Worm (Caenorhabditis elegans) whole organism, L3 larva: ENCODE results near the gene srw-99.

Source experiments
- ama-1 ChIP-seq: fragments of 150-350 bp; optimal IDR thresholded peaks from 2 replicates; lab custom pipeline; 2018
- daf-12 ChIP-seq: fragments of 150-350 bp; optimal IDR thresholded peaks from 2 replicates; lab custom pipeline; 2014; ENCODE audit warnings: missing biosample characterization, missing genetic modification reagents, missing genetic modification characterization
- egl-27 ChIP-seq: sonication (generic microtip); optimal IDR thresholded peaks from 4 replicates; lab custom pipeline; 2017; ENCODE audit warnings: missing biosample characterization, missing genetic modification reagents, missing genetic modification characterization

- TF ChIP-seq ama-1 (no peak), daf-12 (no peak), egl-27 (no peak)
These were observed 47.0 kb downstream of the srw-99 start, which contains the start of gene ZK697.14 for ce11 chrV:1755589-1755988.
